Fruit fly (Drosophila melanogaster) whole organism, embryonic: ENCODE measurements around the gene CG31406.

Experiments
- B-H2 ChIP-seq: fragments of 200-800 bp; sonication (Bioruptor generic); optimal IDR thresholded peaks from 2 replicates; lab custom pipeline; 2018; ENCODE audit warnings: missing biosample characterization, mild to moderate bottlenecking, missing genetic modification characterization
- BtbVII ChIP-seq: fragments of 200-800 bp; sonication (Bioruptor generic); optimal IDR thresholded peaks from 3 replicates; lab custom pipeline; 2017; ENCODE audit warnings: missing biosample characterization, mild to moderate bottlenecking, missing genetic modification characterization
- C15 ChIP-seq: fragments of 200-800 bp; sonication (Bioruptor generic); IDR thresholded peaks from 3 replicates; pipeline ENCODE4 v1.3.6; 2022; ENCODE audit warnings: missing biosample characterization, missing genetic modification characterization
- CG10979 ChIP-seq: fragments of 200-800 bp; sonication (Bioruptor generic); optimal IDR thresholded peaks from 2 replicates; lab custom pipeline; 2018; ENCODE audit warnings: missing biosample characterization, mild to moderate bottlenecking, missing genetic modification characterization, moderate library complexity
- CG11247 ChIP-seq: fragments of 200-800 bp; sonication (Bioruptor generic); IDR thresholded peaks from 2 replicates; pipeline ENCODE4 v1.3.6; 2022; ENCODE audit warnings: missing biosample characterization, missing genetic modification characterization
- CG12391 ChIP-seq: fragments of 200-800 bp; sonication (Bioruptor generic); optimal IDR thresholded peaks from 3 replicates; lab custom pipeline; 2018; ENCODE audit warnings: missing biosample characterization, mild to moderate bottlenecking, missing genetic modification characterization, moderate library complexity
- CG14965 ChIP-seq: fragments of 200-800 bp; sonication (Bioruptor generic); optimal IDR thresholded peaks from 2 replicates; lab custom pipeline; 2016; ENCODE audit warnings: missing biosample characterization, missing genetic modification characterization, borderline replicate concordance
- CG15514 ChIP-seq: fragments of 200-800 bp; sonication (Bioruptor generic); optimal IDR thresholded peaks from 3 replicates; lab custom pipeline; 2017; ENCODE audit warnings: missing biosample characterization, missing genetic modification characterization, mild to moderate bottlenecking, moderate library complexity, missing genetic modification reagents
- CG1602 ChIP-seq: fragments of 200-800 bp; sonication (Bioruptor generic); optimal IDR thresholded peaks from 3 replicates; lab custom pipeline; 2016; ENCODE audit warnings: missing biosample characterization, missing genetic modification characterization
- CG17829 ChIP-seq: fragments of 200-800 bp; optimal IDR thresholded peaks from 2 replicates; lab custom pipeline; 2019; ENCODE audit warnings: missing biosample characterization, mild to moderate bottlenecking, missing genetic modification characterization, moderate library complexity
- CG18011 ChIP-seq: fragments of 200-800 bp; sonication (Bioruptor generic); optimal IDR thresholded peaks from 2 replicates; lab custom pipeline; 2017; ENCODE audit warnings: missing biosample characterization, missing genetic modification characterization, mild to moderate bottlenecking, moderate library complexity, missing genotype
- CG32532 ChIP-seq: fragments of 200-800 bp; sonication (Bioruptor generic); IDR thresholded peaks from 2 replicates; pipeline ENCODE4 v1.3.6; 2022; ENCODE audit warnings: missing biosample characterization, missing genetic modification characterization
- CG3838 ChIP-seq: fragments of 200-800 bp; sonication (Bioruptor generic); optimal IDR thresholded peaks from 3 replicates; lab custom pipeline; 2016; ENCODE audit warnings: missing biosample characterization, missing genetic modification characterization
- CG4617 ChIP-seq: fragments of 200-800 bp; sonication (Bioruptor generic); optimal IDR thresholded peaks from 3 replicates; lab custom pipeline; 2016; ENCODE audit warnings: missing biosample characterization, missing genetic modification characterization, borderline replicate concordance
- CG4707 ChIP-seq: fragments of 200-800 bp; sonication (Bioruptor generic); optimal IDR thresholded peaks from 2 replicates; lab custom pipeline; 2018; ENCODE audit warnings: missing biosample characterization, mild to moderate bottlenecking, missing genetic modification characterization, moderate library complexity
- CG6175 ChIP-seq: fragments of 200-800 bp; sonication (Bioruptor generic); IDR thresholded peaks from 3 replicates; pipeline ENCODE4 v1.3.6; 2022; ENCODE audit warnings: missing biosample characterization, missing genetic modification characterization
- CG7786 ChIP-seq: fragments of 200-800 bp; sonication (Bioruptor generic); optimal IDR thresholded peaks from 2 replicates; lab custom pipeline; 2016; ENCODE audit warnings: missing biosample characterization, missing genetic modification characterization
- CG8388 ChIP-seq: fragments of 200-800 bp; sonication (Bioruptor generic); optimal IDR thresholded peaks from 2 replicates; lab custom pipeline; 2019; ENCODE audit warnings: missing biosample characterization, mild to moderate bottlenecking, missing genetic modification characterization, moderate library complexity
- CTCF ChIP-seq: fragments of 200-800 bp; sonication (Bioruptor generic); optimal IDR thresholded peaks from 2 replicates; lab custom pipeline; 2017; ENCODE audit warnings: missing biosample characterization, mild to moderate bottlenecking, missing genetic modification characterization, moderate library complexity
- Hmr ChIP-seq: fragments of 200-800 bp; sonication (Bioruptor generic); optimal IDR thresholded peaks from 3 replicates; lab custom pipeline; 2017; ENCODE audit warnings: mild to moderate bottlenecking, missing biosample characterization, missing genetic modification reagents, missing genetic modification characterization
- Lpt ChIP-seq: fragments of >200 bp; optimal IDR thresholded peaks from 2 replicates; lab custom pipeline; 2018; ENCODE audit warnings: missing biosample characterization, missing genetic modification characterization
- Mad ChIP-seq: fragments of 200-800 bp; sonication (Bioruptor generic); optimal IDR thresholded peaks from 2 replicates; lab custom pipeline; 2016; ENCODE audit warnings: missing biosample characterization, missing genetic modification characterization
- Meics ChIP-seq: fragments of 200-800 bp; sonication (Bioruptor generic); optimal IDR thresholded peaks from 2 replicates; lab custom pipeline; 2017; ENCODE audit warnings: missing biosample characterization, mild to moderate bottlenecking, missing genetic modification characterization
- NC2α ChIP-seq: fragments of 200-800 bp; sonication (Bioruptor generic); optimal IDR thresholded peaks from 2 replicates; lab custom pipeline; 2016; ENCODE audit warnings: missing biosample characterization, missing genetic modification characterization
- Rfx ChIP-seq: fragments of 200-800 bp; sonication (Bioruptor generic); IDR thresholded peaks from 2 replicates; pipeline ENCODE4 v1.3.6; 2022; ENCODE audit warnings: missing biosample characterization, missing genetic modification characterization
- Six4 ChIP-seq: fragments of 200-800 bp; sonication (Bioruptor generic); optimal IDR thresholded peaks from 2 replicates; lab custom pipeline; 2016; ENCODE audit warnings: missing biosample characterization, missing genetic modification characterization
- Sox100B ChIP-seq: fragments of 200-800 bp; sonication (Bioruptor generic); optimal IDR thresholded peaks from 3 replicates; lab custom pipeline; 2018; ENCODE audit warnings: missing biosample characterization, mild to moderate bottlenecking, missing genetic modification characterization
- Sry-β ChIP-seq: fragments of 200-800 bp; sonication (Bioruptor generic); optimal IDR thresholded peaks from 2 replicates; lab custom pipeline; 2018; ENCODE audit warnings: missing biosample characterization, mild to moderate bottlenecking, missing genetic modification characterization, moderate library complexity
- Ssrp ChIP-seq: fragments of 200-800 bp; sonication (Bioruptor generic); optimal IDR thresholded peaks from 2 replicates; lab custom pipeline; 2018; ENCODE audit warnings: missing biosample characterization, mild to moderate bottlenecking, missing genetic modification characterization, moderate library complexity
- ara ChIP-seq: fragments of 200-800 bp; sonication (Bioruptor generic); IDR thresholded peaks from 2 replicates; pipeline ENCODE4 v1.3.6; 2022; ENCODE audit warnings: missing biosample characterization, missing genetic modification characterization
- ato ChIP-seq: fragments of 200-800 bp; sonication (Bioruptor generic); IDR thresholded peaks from 2 replicates; pipeline ENCODE4 v1.3.6; 2022; ENCODE audit warnings: missing biosample characterization, missing genetic modification characterization; ENCODE audit not compliant: partially characterized antibody
- bab2 ChIP-seq: fragments of 200-800 bp; sonication (Bioruptor generic); optimal IDR thresholded peaks from 2 replicates; lab custom pipeline; 2016; ENCODE audit warnings: missing biosample characterization, missing genetic modification characterization
- corto ChIP-seq: fragments of 200-800 bp; sonication (Bioruptor generic); optimal IDR thresholded peaks from 2 replicates; lab custom pipeline; 2016; ENCODE audit warnings: missing biosample characterization, mild to moderate bottlenecking, missing genetic modification characterization, moderate library complexity
- dimm ChIP-seq: fragments of 200-800 bp; sonication (Bioruptor generic); IDR thresholded peaks from 2 replicates; pipeline ENCODE4 v1.3.6; 2022; ENCODE audit warnings: missing biosample characterization, missing genetic modification characterization
- dmrt11E ChIP-seq: fragments of 200-800 bp; sonication (Bioruptor generic); optimal IDR thresholded peaks from 3 replicates; lab custom pipeline; 2018; ENCODE audit warnings: missing biosample characterization, mild to moderate bottlenecking, missing genetic modification characterization, moderate library complexity
- eyg ChIP-seq: fragments of 200-800 bp; sonication (Bioruptor generic); optimal IDR thresholded peaks from 3 replicates; lab custom pipeline; 2016; ENCODE audit warnings: missing biosample characterization, missing genetic modification characterization
- fd3F ChIP-seq: fragments of 200-800 bp; sonication (Bioruptor generic); optimal IDR thresholded peaks from 2 replicates; lab custom pipeline; 2018; ENCODE audit warnings: missing biosample characterization, mild to moderate bottlenecking, missing genetic modification characterization, moderate library complexity
- grau ChIP-seq: fragments of 200-800 bp; optimal IDR thresholded peaks from 3 replicates; lab custom pipeline; 2019; ENCODE audit warnings: missing biosample characterization, mild to moderate bottlenecking, missing genetic modification characterization, moderate library complexity
- jigr1 ChIP-seq: fragments of 200-800 bp; sonication (Bioruptor generic); IDR thresholded peaks from 3 replicates; pipeline ENCODE4 v1.3.6; 2022; ENCODE audit warnings: missing biosample characterization, missing genetic modification characterization
- ken ChIP-seq: fragments of 200-800 bp; sonication (Bioruptor generic); IDR thresholded peaks from 3 replicates; pipeline ENCODE4 v1.3.6; 2022; ENCODE audit warnings: missing biosample characterization, missing genetic modification characterization
- lola ChIP-seq, 3 experiments: fragments of >200 bp in 2 of 3; fragments of 200-800 bp in 1 of 3; sonication (Bioruptor generic) in 1 of 3; optimal IDR thresholded peaks; 2 replicates each; lab custom pipeline; 2017 to 2019; ENCODE audit warnings: missing biosample characterization in 3 of 3, missing genetic modification characterization in 3 of 3, mild to moderate bottlenecking in 1 of 3, moderate library complexity in 1 of 3
- phol ChIP-seq: fragments of 200-800 bp; sonication (Bioruptor generic); optimal IDR thresholded peaks from 3 replicates; lab custom pipeline; 2018; ENCODE audit warnings: missing biosample characterization, mild to moderate bottlenecking, missing genetic modification characterization, moderate library complexity
- ranshi ChIP-seq: fragments of 200-800 bp; sonication (Bioruptor generic); IDR thresholded peaks from 2 replicates; pipeline ENCODE4 v1.3.6; 2022; ENCODE audit warnings: missing biosample characterization, missing genetic modification characterization
- sisA ChIP-seq: fragments of 200-800 bp; sonication (Bioruptor generic); IDR thresholded peaks from 2 replicates; pipeline ENCODE4 v1.3.6; 2022; ENCODE audit warnings: missing biosample characterization, missing genetic modification characterization
- slou ChIP-seq: fragments of 200-800 bp; sonication (Bioruptor generic); optimal IDR thresholded peaks from 3 replicates; lab custom pipeline; 2016; ENCODE audit warnings: missing biosample characterization, missing genetic modification characterization
- so ChIP-seq: fragments of 200-800 bp; sonication (Bioruptor generic); IDR thresholded peaks from 3 replicates; pipeline ENCODE4 v1.3.6; 2022; ENCODE audit warnings: missing biosample characterization, missing genetic modification characterization
- ssp ChIP-seq: fragments of 200-800 bp; sonication (Bioruptor generic); IDR thresholded peaks from 2 replicates; pipeline ENCODE4 v1.3.6; 2022; ENCODE audit warnings: missing biosample characterization, missing genetic modification characterization
- tgo ChIP-seq: fragments of 200-800 bp; sonication (Bioruptor generic); IDR thresholded peaks from 3 replicates; pipeline ENCODE4 v1.3.6; 2022; ENCODE audit warnings: missing biosample characterization, missing genetic modification characterization
- tll ChIP-seq, 2 experiments: fragments of 200-800 bp in 1 of 2; fragments of >200 bp in 1 of 2; sonication (Bioruptor generic) in 1 of 2; optimal IDR thresholded peaks; 2 replicates each; lab custom pipeline; 2017 to 2019; ENCODE audit warnings: missing biosample characterization in 2 of 2, missing genetic modification characterization in 2 of 2, mild to moderate bottlenecking in 1 of 2, moderate library complexity in 1 of 2
- tx ChIP-seq: fragments of 200-800 bp; sonication (Bioruptor generic); optimal IDR thresholded peaks from 2 replicates; lab custom pipeline; 2016; ENCODE audit warnings: missing biosample characterization, missing genetic modification characterization

Gene CG31406

dm6 chr3R:10388128-10389026, 39.8 kb downstream of the CG31406 start, which contains the start of gene cwo (continued):
- TF ChIP-seq sisA (GFP tag; lab: Robert Waterston, UW) (no peak), ranshi (GFP tag; lab: Robert Waterston, UW) (no peak), fd3F (no peak), CG8388 (no peak), CG32532 (GFP tag; lab: Robert Waterston, UW) (no peak), Six4 (GFP tag; lab: Kevin White, UChicago) (no peak), ara (GFP tag; lab: Robert Waterston, UW) (no peak), CG4617 (GFP tag; lab: Kevin White, UChicago) (no peak), lola (GFP tag; optimal IDR thresholded peaks at IDR 0.05; lab: Kevin White, UChicago) (peak in 1 of 3 experiments; percentile 13), dimm (no peak), Lpt (GFP tag; lab: Kevin White, UChicago) (no peak), jigr1 (GFP tag; lab: Robert Waterston, UW) (no peak), B-H2 (GFP tag; lab: Kevin White, UChicago) (no peak), CG12391 (tag; lab: Kevin White, UChicago) (no peak), phol (no peak), grau (peak; percentile 3), dmrt11E (peak; percentile 25), corto (GFP tag; lab: Kevin White, UChicago) (no peak), NC2α (no peak), Hmr (GFP tag; lab: Kevin White, UChicago) (peak; percentile 12), ato (GFP tag; lab: Robert Waterston, UW) (no peak), eyg (GFP tag; lab: Kevin White, UChicago) (peak; percentile 27), CG3838 (GFP tag; lab: Kevin White, UChicago) (no peak), Sry-β (GFP tag; lab: Kevin White, UChicago) (no peak), ken (GFP tag; lab: Robert Waterston, UW) (no peak), Ssrp (tag; lab: Kevin White, UChicago) (no peak), C15 (GFP tag; lab: Robert Waterston, UW) (no peak), slou (GFP tag; lab: Kevin White, UChicago) (no peak), CG18011 (GFP tag; lab: Kevin White, UChicago) (no peak), CG6175 (no peak), CG17829 (tag; lab: Kevin White, UChicago) (no peak), ssp (GFP tag; lab: Robert Waterston, UW) (no peak), CTCF (no peak), Rfx (GFP tag; lab: Robert Waterston, UW) (no peak), bab2 (GFP tag; lab: Kevin White, UChicago) (peak; percentile 26), tgo (no peak), Mad (GFP tag; lab: Kevin White, UChicago) (no peak), CG14965 (GFP tag; lab: Kevin White, UChicago) (no peak), CG10979 (tag; lab: Kevin White, UChicago) (no peak), BtbVII (peak; percentile 2), CG1602 (GFP tag; lab: Kevin White, UChicago) (no peak), CG4707 (GFP tag; lab: Kevin White, UChicago) (peak; percentile 8), so (GFP tag; lab: Robert Waterston, UW) (no peak), Sox100B (GFP tag; lab: Kevin White, UChicago) (peak; percentile 2), tll (GFP tag; optimal IDR thresholded peaks at IDR 0.05; lab: Kevin White, UChicago) (no peak), CG11247 (GFP tag; lab: Robert Waterston, UW) (no peak), Meics (GFP tag; lab: Kevin White, UChicago) (peak; percentile 17), tx (GFP tag; lab: Kevin White, UChicago) (no peak), CG15514 (peak; percentile 25), CG7786 (GFP tag; lab: Kevin White, UChicago) (no peak)
